Fruit fly (Drosophila melanogaster) whole organism, wandering third instar larva: ENCODE data around the gene Fit1.

Experiments
- Dfd ChIP-seq: fragments of >200 bp; optimal IDR thresholded peaks from 2 replicates; lab custom pipeline; 2017; ENCODE audit warnings: missing biosample characterization, missing genetic modification characterization
- Dif ChIP-seq: fragments of 200-275, 200-300 bp; sonication (Bioruptor generic); optimal IDR thresholded peaks from 2 replicates; lab custom pipeline; 2018; ENCODE audit warnings: missing biosample characterization, missing genetic modification characterization; ENCODE audit not compliant: partially characterized antibody
- Hr78 ChIP-seq: fragments of >200 bp; optimal IDR thresholded peaks from 2 replicates; lab custom pipeline; 2017; ENCODE audit warnings: missing biosample characterization, missing genetic modification characterization
- N ChIP-seq: fragments of >200 bp; optimal IDR thresholded peaks from 2 replicates; lab custom pipeline; 2018; ENCODE audit warnings: missing biosample characterization, missing external identifiers, missing genetic modification characterization
- br ChIP-seq: fragments of 200-800 bp; sonication (Bioruptor generic); optimal IDR thresholded peaks from 2 replicates; lab custom pipeline; 2016; ENCODE audit warnings: missing biosample characterization, missing genetic modification characterization
- foxo ChIP-seq, 2 experiments: fragments of 200-800 bp; sonication (Bioruptor generic); optimal IDR thresholded peaks; 2 replicates in 1 of 2; 3 replicates in 1 of 2; lab custom pipeline; 2016 to 2017; ENCODE audit warnings: missing biosample characterization in 2 of 2, missing genetic modification characterization in 2 of 2
- psq ChIP-seq: fragments of 200-800 bp; sonication (Bioruptor generic); optimal IDR thresholded peaks from 3 replicates; lab custom pipeline; 2017; ENCODE audit warnings: missing biosample characterization, mild to moderate bottlenecking, missing genetic modification characterization, moderate library complexity
- usp ChIP-seq: fragments of >200 bp; optimal IDR thresholded peaks from 2 replicates; lab custom pipeline; 2017; ENCODE audit warnings: missing biosample characterization, missing genetic modification characterization
- woc ChIP-seq: sonication (Bioruptor generic); optimal IDR thresholded peaks from 2 replicates; lab custom pipeline; 2016; ENCODE audit warnings: missing biosample characterization, mild to moderate bottlenecking, missing genetic modification characterization

DNA sequence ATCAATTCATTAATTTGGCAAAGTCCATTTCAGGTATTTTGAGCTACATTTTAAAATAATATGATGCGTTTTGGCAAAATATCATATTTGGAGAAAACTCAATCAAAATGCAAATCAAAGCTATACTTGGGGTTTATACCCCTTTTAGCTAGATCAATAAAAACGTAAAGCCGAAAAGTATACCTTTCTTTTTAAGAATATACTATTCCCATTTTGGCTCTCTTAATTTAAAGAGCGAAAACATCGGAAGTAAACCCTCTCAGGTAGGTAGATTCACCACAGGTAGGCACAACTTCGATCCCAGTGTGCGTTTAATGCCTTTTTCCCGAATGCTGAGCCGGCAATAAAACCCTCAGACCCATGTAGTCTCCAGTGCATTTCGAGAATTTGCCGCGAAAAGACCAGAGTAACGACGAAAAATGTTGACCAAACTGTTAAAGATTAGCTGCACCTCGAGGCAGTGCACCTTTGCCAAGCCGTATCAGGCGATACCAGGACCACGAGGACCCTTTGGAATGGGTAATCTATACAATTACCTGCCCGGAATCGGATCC, 41.4 kb upstream of the Fit1 start, which contains the start of gene dib:
- TF ChIP-seq psq (no peak), N (GFP tag; lab: Kevin White, UChicago) (no peak), woc (GFP tag; lab: Kevin White, UChicago) (no peak), Dif (GFP tag; lab: Kevin White, UChicago) (no peak), Dfd (GFP tag; lab: Kevin White, UChicago) (no peak), Hr78 (GFP tag; lab: Kevin White, UChicago) (no peak), usp (GFP tag; lab: Kevin White, UChicago) (no peak), foxo (GFP tag; optimal IDR thresholded peaks at IDR 0.05; lab: Kevin White, UChicago) (no peak), br (no peak)
